Fruit fly (Drosophila melanogaster) Kc167 (cell line): ENCODE results near the gene PGAP1.

ENCODE experiments used
- Myc ChIP-seq: fragments of >200 bp; optimal IDR thresholded peaks from 2 replicates; lab custom pipeline; 2017; ENCODE audit warnings: missing external identifiers
- Sin3A ChIP-seq: fragments of >200 bp; optimal IDR thresholded peaks from 2 replicates; lab custom pipeline; 2018; ENCODE audit warnings: missing external identifiers
- h ChIP-seq: fragments of >200 bp; optimal IDR thresholded peaks from 3 replicates; lab custom pipeline; 2018; ENCODE audit warnings: missing external identifiers
- insv ChIP-seq: fragments of >200 bp; optimal IDR thresholded peaks from 3 replicates; lab custom pipeline; 2018; ENCODE audit warnings: missing external identifiers
- psq ChIP-seq: fragments of >200 bp; optimal IDR thresholded peaks from 2 replicates; lab custom pipeline; 2017; ENCODE audit warnings: missing external identifiers
- ttk ChIP-seq: sonication (Bioruptor generic); optimal IDR thresholded peaks from 2 replicates; lab custom pipeline; 2017; ENCODE audit warnings: missing external identifiers

The PGAP1 gene

dm6 chrX:5715455-5716227, 26.4 kb upstream of the PGAP1 start:
- TF ChIP-seq ttk (lab: Kevin White, UChicago) (no peak), insv (lab: Kevin White, UChicago) (no peak), Myc (lab: Kevin White, UChicago) (no peak), Sin3A (no peak), psq (lab: Kevin White, UChicago) (no peak), h (lab: Kevin White, UChicago) (no peak)

- TF ChIP-seq Myc (lab: Kevin White, UChicago) (no peak), insv (lab: Kevin White, UChicago) (no peak), ttk (lab: Kevin White, UChicago) (peak; percentile 99), Sin3A (no peak)
These were observed 25.5 kb upstream of the PGAP1 start for dm6 chrX:5714786-5715185.

dm6 chrX:5712966-5713365, 23.7 kb upstream of the PGAP1 start:
- TF ChIP-seq ttk (lab: Kevin White, UChicago) (no peak), insv (lab: Kevin White, UChicago) (no peak), Myc (lab: Kevin White, UChicago) (no peak), Sin3A (no peak), psq (lab: Kevin White, UChicago) (no peak), h (lab: Kevin White, UChicago) (no peak)

dm6 chrX:5705899-5706312, 16.6 kb upstream of the PGAP1 start:
- no peak for TF ChIP-seq h (lab: Kevin White, UChicago)
- TF ChIP-seq ttk (lab: Kevin White, UChicago): no peak
- TF ChIP-seq insv (lab: Kevin White, UChicago): no peak

- TF ChIP-seq Sin3A (no peak), insv (lab: Kevin White, UChicago) (no peak), Myc (lab: Kevin White, UChicago) (no peak), ttk (lab: Kevin White, UChicago) (no peak), h (lab: Kevin White, UChicago) (no peak)
These were observed 15.8 kb upstream of the PGAP1 start for dm6 chrX:5705097-5705496.

- TF ChIP-seq Sin3A (no peak), insv (lab: Kevin White, UChicago) (no peak), psq (lab: Kevin White, UChicago) (no peak), Myc (lab: Kevin White, UChicago) (no peak), h (lab: Kevin White, UChicago) (no peak), ttk (lab: Kevin White, UChicago) (no peak)
These were observed 10.7 kb upstream of the PGAP1 start for dm6 chrX:5699824-5700498.

dm6 chrX:5698087-5698727, 8.9 kb upstream of the PGAP1 start, which contains the start of gene AdamTS-B:
Gene AdamTS-B (plus strand): TSS chrX:5698557.
- no peak for TF ChIP-seq psq (lab: Kevin White, UChicago)
- TF ChIP-seq insv (lab: Kevin White, UChicago): no peak
- TF ChIP-seq Myc (lab: Kevin White, UChicago): no peak
- TF ChIP-seq Sin3A: no peak
- TF ChIP-seq ttk (lab: Kevin White, UChicago): no peak
- no peak for TF ChIP-seq h (lab: Kevin White, UChicago)

dm6 chrX:5696436-5697022, 7.3 kb upstream of the PGAP1 start:
- TF ChIP-seq h (lab: Kevin White, UChicago): no peak
- no peak for TF ChIP-seq insv (lab: Kevin White, UChicago)
- TF ChIP-seq psq (lab: Kevin White, UChicago): no peak
- no peak for TF ChIP-seq ttk (lab: Kevin White, UChicago)
- no peak for TF ChIP-seq Myc (lab: Kevin White, UChicago)
- TF ChIP-seq Sin3A: no peak

- TF ChIP-seq Myc (lab: Kevin White, UChicago) (no peak), Sin3A (no peak), insv (lab: Kevin White, UChicago) (no peak), ttk (lab: Kevin White, UChicago) (no peak), psq (lab: Kevin White, UChicago) (no peak), h (lab: Kevin White, UChicago) (no peak)
These were observed 6.7 kb upstream of the PGAP1 start for dm6 chrX:5695958-5696357.

dm6 chrX:5695035-5695434, 5.8 kb upstream of the PGAP1 start, which contains the start of gene CG3149:
Gene CG3149 (minus strand): TSS chrX:5695205.
- TF ChIP-seq Myc (lab: Kevin White, UChicago) (no peak), psq (lab: Kevin White, UChicago) (no peak), Sin3A (no peak)

dm6 chrX:5690651-5691379, 1.5 kb upstream of the PGAP1 start:
- TF ChIP-seq h (lab: Kevin White, UChicago) (no peak), insv (lab: Kevin White, UChicago) (no peak), Myc (lab: Kevin White, UChicago) (no peak), psq (lab: Kevin White, UChicago) (no peak), ttk (lab: Kevin White, UChicago) (no peak), Sin3A (no peak)
